Worm (Caenorhabditis elegans) whole organism, L3 larva: ENCODE data around the gene cht-4.

Source experiments
- ama-1 ChIP-seq: fragments of 150-350 bp; optimal IDR thresholded peaks from 2 replicates; lab custom pipeline; 2018
- ceh-16 ChIP-seq: sonication (generic microtip); optimal IDR thresholded peaks from 2 replicates; lab custom pipeline; 2017; ENCODE audit warnings: missing biosample characterization, missing genetic modification characterization
- ceh-9 ChIP-seq: sonication (generic microtip); optimal IDR thresholded peaks from 2 replicates; lab custom pipeline; 2018; ENCODE audit warnings: missing biosample characterization, missing genetic modification characterization
- elt-1 ChIP-seq: fragments of 150-350 bp; optimal IDR thresholded peaks from 2 replicates; lab custom pipeline; 2014; ENCODE audit warnings: missing biosample characterization, missing genetic modification characterization
- fkh-10 ChIP-seq: sonication (generic microtip); optimal IDR thresholded peaks from 2 replicates; lab custom pipeline; 2017; ENCODE audit warnings: missing biosample characterization, missing genetic modification reagents, missing genetic modification characterization
- lsy-12 ChIP-seq: sonication (generic microtip); optimal IDR thresholded peaks from 2 replicates; lab custom pipeline; 2016; ENCODE audit warnings: mild to moderate bottlenecking, missing genetic modification characterization, missing compliant biosample characterization
- nhr-25 ChIP-seq: sonication (generic microtip); optimal IDR thresholded peaks from 2 replicates; lab custom pipeline; 2017; ENCODE audit warnings: missing biosample characterization, missing genetic modification characterization
- nhr-43 ChIP-seq: sonication (generic microtip); optimal IDR thresholded peaks from 2 replicates; lab custom pipeline; 2016; ENCODE audit warnings: mild to moderate bottlenecking, missing genetic modification characterization, missing compliant biosample characterization; ENCODE audit not compliant: poor library complexity, severe bottlenecking
- nhr-67 ChIP-seq: fragments of 150-350 bp; optimal IDR thresholded peaks from 2 replicates; lab custom pipeline; 2014; ENCODE audit warnings: missing biosample characterization, missing genetic modification characterization
- pha-4 ChIP-seq: fragments of 150-350 bp; optimal IDR thresholded peaks from 2 replicates; lab custom pipeline; 2014; ENCODE audit warnings: missing biosample characterization, missing genetic modification reagents, missing genetic modification characterization
- skn-1 ChIP-seq: fragments of 150-350 bp; optimal IDR thresholded peaks from 2 replicates; lab custom pipeline; 2014; ENCODE audit warnings: missing biosample characterization, missing genetic modification characterization
- snpc-4 ChIP-seq: fragments of 150-350 bp; optimal IDR thresholded peaks from 2 replicates; lab custom pipeline; 2014; ENCODE audit warnings: missing biosample characterization, missing genetic modification characterization
- unc-39 ChIP-seq: sonication (generic microtip); optimal IDR thresholded peaks from 4 replicates; lab custom pipeline; 2017; ENCODE audit warnings: missing biosample characterization, missing genetic modification characterization

DNA sequence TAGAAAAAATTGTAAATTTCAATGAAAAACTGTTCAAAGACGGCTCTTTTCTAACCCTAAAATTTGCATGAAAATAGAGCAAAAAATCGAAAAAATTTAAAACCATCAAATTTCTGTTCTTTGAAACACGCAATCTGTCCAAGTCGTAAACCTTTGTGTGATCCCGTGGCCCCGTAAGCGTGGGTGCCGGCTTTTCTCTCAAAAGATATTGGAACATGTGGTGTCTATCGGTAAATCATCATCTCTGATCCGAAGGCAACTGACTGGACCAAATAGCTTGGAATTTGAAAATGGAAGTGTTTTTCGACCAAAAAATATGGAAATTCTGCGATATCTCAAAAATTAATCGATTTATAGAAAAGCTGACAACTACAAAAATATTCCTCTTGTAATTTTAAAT is 21.4 kb upstream of the cht-4 start:
- TF ChIP-seq ceh-9 (tag; lab: Kevin White, UChicago), result no peak
- TF ChIP-seq lsy-12 (tag; lab: Kevin White, UChicago), result no peak
- no peak for TF ChIP-seq fkh-10 (GFP tag; lab: Kevin White, UChicago)
- TF ChIP-seq nhr-43 (tag; lab: Kevin White, UChicago), result no peak
- TF ChIP-seq skn-1, result no peak
- TF ChIP-seq nhr-67, result no peak
- no peak for TF ChIP-seq unc-39 (tag; lab: Kevin White, UChicago)
- no peak for TF ChIP-seq snpc-4 (tag; lab: Kevin White, UChicago)
- no peak for TF ChIP-seq ama-1 (lab: Kevin White, UChicago)
- TF ChIP-seq nhr-25 (tag; lab: Kevin White, UChicago), result no peak
- TF ChIP-seq pha-4 (tag; lab: Kevin White, UChicago), result no peak
- TF ChIP-seq ceh-16 (tag; lab: Kevin White, UChicago), result no peak
- no peak for TF ChIP-seq elt-1
